Worm (Caenorhabditis elegans): ENCODE measurements around the gene K08D8.3.

Gene K08D8.3

DNA sequence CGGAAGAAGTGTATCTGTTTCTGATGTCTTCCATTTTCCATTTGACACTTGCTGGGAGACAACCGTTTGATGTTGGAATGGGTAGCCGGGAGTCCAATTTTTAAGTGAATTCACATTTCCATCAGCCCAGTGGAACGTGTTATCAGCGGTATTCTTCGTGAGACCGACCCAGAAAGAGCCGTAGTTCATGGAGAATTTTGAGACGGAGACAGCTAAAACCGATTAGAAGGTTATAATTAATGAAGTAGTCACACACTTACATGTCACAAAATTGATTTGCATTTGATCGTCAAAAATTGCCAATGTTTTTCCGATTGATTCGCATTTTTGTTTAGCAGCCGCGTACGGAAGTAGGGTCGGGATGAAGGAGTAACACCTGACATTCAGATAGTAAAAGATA is 37.1 kb downstream of the K08D8.3 start:
- TF ChIP-seq unc-86 (tag; optimal IDR thresholded peaks at IDR 0.05) = no peak
- no peak for TF ChIP-seq ttx-3 (tag; optimal IDR thresholded peaks at IDR 0.05)
- no peak for TF ChIP-seq unc-42 (tag; optimal IDR thresholded peaks at IDR 0.05)
- TF ChIP-seq sox-2 (GFP tag; IDR thresholded peaks at IDR 0.05) = no peak
- no peak for TF ChIP-seq elt-2 (tag; optimal IDR thresholded peaks at IDR 0.05)
- TF ChIP-seq unc-55 (GFP tag; optimal IDR thresholded peaks at IDR 0.05) = no peak
- no peak for TF ChIP-seq ceh-2 (tag; optimal IDR thresholded peaks at IDR 0.05)
- no peak for TF ChIP-seq hlh-8 (tag; optimal IDR thresholded peaks at IDR 0.05)
- no peak for TF ChIP-seq pqm-1 (tag; optimal IDR thresholded peaks at IDR 0.05)
- no peak for TF ChIP-seq npax-4 (tag; optimal IDR thresholded peaks at IDR 0.05)
- TF ChIP-seq ceh-45 (GFP tag; IDR thresholded peaks at IDR 0.05) = no peak
- TF ChIP-seq ceh-30 (tag; optimal IDR thresholded peaks at IDR 0.05) = no peak
- no peak for TF ChIP-seq unc-3 (GFP tag; conservative IDR thresholded peaks at IDR 0.05)
- no peak for TF ChIP-seq unc-3 (tag; optimal IDR thresholded peaks at IDR 0.05)
- no peak for TF ChIP-seq rnt-1 (tag; optimal IDR thresholded peaks at IDR 0.05)
- no peak for TF ChIP-seq Y22D7AL.16 (tag; optimal IDR thresholded peaks at IDR 0.05)
- TF ChIP-seq K09A11.1 (tag; optimal IDR thresholded peaks at IDR 0.05; ENCODE audit: insufficient read depth) = no peak
- no peak for TF ChIP-seq madf-2 (tag; optimal IDR thresholded peaks at IDR 0.05)
- TF ChIP-seq pha-4 (tag; optimal IDR thresholded peaks at IDR 0.05) = no peak
- TF ChIP-seq ahr-1 (tag; optimal IDR thresholded peaks at IDR 0.05) = no peak
- no peak for TF ChIP-seq ceh-48 (tag; optimal IDR thresholded peaks at IDR 0.05)

DNA sequence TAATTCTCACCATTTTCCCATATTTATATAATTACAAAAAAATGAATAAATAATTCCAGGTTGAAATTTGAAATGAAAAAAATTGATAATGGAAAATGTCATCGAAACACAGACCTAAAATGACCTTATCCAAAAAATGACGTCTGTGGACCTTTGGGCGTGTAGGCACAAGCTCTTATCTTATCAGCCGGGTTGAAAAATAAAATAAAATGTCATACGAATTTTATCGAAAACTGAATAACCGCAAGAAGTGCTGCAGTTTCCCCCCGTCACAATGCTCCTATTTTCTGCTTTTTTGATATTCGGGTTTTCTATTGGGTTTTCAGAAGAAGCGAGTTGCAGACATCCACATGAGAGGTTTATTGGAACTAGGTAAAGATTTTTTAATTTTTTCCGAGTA is 40.6 kb downstream of the K08D8.3 start, which contains the start of gene clec-186:
clec-186 (plus strand) TSS at position 226 of the 400 bp plus-strand sequence.
- TF ChIP-seq ceh-45 (GFP tag; IDR thresholded peaks at IDR 0.05) = no peak
- TF ChIP-seq pqm-1 (tag; optimal IDR thresholded peaks at IDR 0.05) = no peak
- TF ChIP-seq odd-2 (tag; optimal IDR thresholded peaks at IDR 0.05) = no peak
- TF ChIP-seq npax-4 (tag; optimal IDR thresholded peaks at IDR 0.05) = no peak
- peak; percentile 46 for TF ChIP-seq elt-2 (tag; optimal IDR thresholded peaks at IDR 0.05)
- TF ChIP-seq ceh-9 (tag; optimal IDR thresholded peaks at IDR 0.05) = no peak
- TF ChIP-seq nhr-232 (tag; optimal IDR thresholded peaks at IDR 0.05) = no peak
- no peak for TF ChIP-seq F13H6.1 (tag; optimal IDR thresholded peaks at IDR 0.05)

DNA sequence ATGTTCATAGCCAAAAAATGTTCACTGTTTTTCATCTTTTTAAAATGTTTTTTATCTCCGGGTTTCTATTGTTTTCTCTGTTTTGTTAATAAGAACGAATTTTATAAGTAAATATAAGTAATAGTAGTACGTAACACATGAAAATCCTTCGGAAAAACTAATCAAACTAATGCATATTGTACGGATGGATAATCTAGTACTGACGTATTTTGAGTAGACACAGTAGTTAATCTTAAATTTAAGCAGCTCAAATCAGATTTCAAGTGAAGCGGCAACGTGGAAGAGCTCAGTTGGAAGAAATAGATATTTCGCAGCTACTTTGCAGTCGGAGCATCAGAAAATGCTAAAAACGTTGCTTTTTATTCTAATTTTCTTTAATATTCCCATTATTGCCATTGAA is 46.7 kb downstream of the K08D8.3 start, which contains the start of gene gcy-18:
gcy-18 (plus strand) TSS at position 301 of the 400 bp plus-strand sequence.
- no peak for TF ChIP-seq elt-2 (tag; optimal IDR thresholded peaks at IDR 0.05)
- no peak for TF ChIP-seq unc-42 (tag; optimal IDR thresholded peaks at IDR 0.05)
- TF ChIP-seq hlh-8 (tag; optimal IDR thresholded peaks at IDR 0.05) = no peak

DNA sequence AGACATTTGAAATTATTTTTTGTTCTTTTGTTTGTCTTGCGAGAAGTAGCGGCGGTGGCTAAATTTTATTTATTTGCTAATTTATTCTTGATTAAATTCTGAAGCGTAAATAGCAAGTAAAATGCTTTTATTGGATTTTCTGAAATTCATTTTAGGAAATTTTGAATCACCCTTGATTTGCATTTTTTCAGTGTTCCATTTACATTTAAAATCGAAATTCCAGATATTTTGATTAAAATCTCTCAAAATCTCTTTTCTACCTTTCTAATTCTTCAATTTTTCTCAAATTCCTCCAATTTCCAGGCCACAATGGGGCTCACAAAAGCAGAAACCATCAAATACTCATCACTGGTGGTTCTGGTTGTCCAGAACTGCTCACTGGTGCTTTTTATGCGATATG is 51.2 kb downstream of the K08D8.3 start, which contains the start of gene nstp-5:
nstp-5 (plus strand) TSS at position 301 of the 400 bp plus-strand sequence.
- TF ChIP-seq ceh-45 (GFP tag; IDR thresholded peaks at IDR 0.05) = no peak
- TF ChIP-seq pha-2 (tag; optimal IDR thresholded peaks at IDR 0.05) = no peak
- TF ChIP-seq elt-2 (tag; optimal IDR thresholded peaks at IDR 0.05) = no peak
- no peak for TF ChIP-seq hlh-6 (tag; optimal IDR thresholded peaks at IDR 0.05)
- TF ChIP-seq unc-42 (tag; optimal IDR thresholded peaks at IDR 0.05) = no peak
- TF ChIP-seq elt-4 (tag; optimal IDR thresholded peaks at IDR 0.05) = no peak
- TF ChIP-seq pax-1 (tag; optimal IDR thresholded peaks at IDR 0.05) = no peak
- TF ChIP-seq pha-4 (tag; optimal IDR thresholded peaks at IDR 0.05) = no peak
- TF ChIP-seq madf-2 (tag; optimal IDR thresholded peaks at IDR 0.05) = no peak
- no peak for TF ChIP-seq rnt-1 (tag; optimal IDR thresholded peaks at IDR 0.05)
- TF ChIP-seq che-1 (tag; optimal IDR thresholded peaks at IDR 0.05) = no peak
- TF ChIP-seq eyg-1 (tag; optimal IDR thresholded peaks at IDR 0.05) = no peak

DNA sequence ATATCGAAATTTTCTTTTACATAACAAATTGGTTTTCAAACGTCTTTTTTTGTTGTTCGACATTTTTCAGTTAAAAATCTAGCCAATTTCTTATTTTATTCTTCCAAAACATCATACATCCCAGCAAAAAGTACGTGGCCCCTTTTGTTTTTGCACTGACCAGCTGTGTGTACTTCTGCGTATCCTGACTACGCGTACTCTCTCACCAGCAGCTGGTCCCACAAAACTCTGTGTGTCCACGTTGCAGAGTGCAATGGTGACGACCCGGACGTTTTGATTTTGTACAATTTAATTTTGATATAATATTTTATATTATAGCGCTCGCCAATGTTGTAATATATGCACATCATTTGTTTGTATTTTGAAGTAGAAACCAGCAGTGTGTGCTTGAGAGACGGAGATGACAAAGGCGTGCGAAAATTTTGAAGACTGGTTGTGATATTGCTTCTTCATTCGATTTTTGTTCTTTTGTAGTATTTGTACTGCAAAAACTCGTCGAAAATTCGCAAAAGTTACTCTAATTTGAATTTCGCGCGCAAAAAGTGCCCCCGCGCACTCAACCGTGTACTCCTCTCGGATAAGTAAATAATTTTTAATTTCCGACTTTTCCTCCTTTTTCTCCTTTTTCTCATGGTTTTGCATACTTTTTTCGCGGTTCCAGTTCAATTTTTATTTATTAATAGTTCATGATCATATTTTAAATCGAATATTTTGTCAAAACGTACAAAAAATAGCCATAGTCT is 51.9 kb downstream of the K08D8.3 start:
- TF ChIP-seq C38D4.7 (GFP tag; optimal IDR thresholded peaks at IDR 0.05) (no peak), ceh-19 (GFP tag; optimal IDR thresholded peaks at IDR 0.05) (no peak), ceh-24 (tag; optimal IDR thresholded peaks at IDR 0.05) (no peak), ztf-16 (tag; optimal IDR thresholded peaks at IDR 0.05) (no peak), ceh-31 (tag; optimal IDR thresholded peaks at IDR 0.05) (no peak), elt-2 (tag; optimal IDR thresholded peaks at IDR 0.05) (peak; percentile 38), nfya-1 (tag; optimal IDR thresholded peaks at IDR 0.05) (peak; percentile 14), hlh-8 (tag; optimal IDR thresholded peaks at IDR 0.05) (peak; percentile 37)

Data from whole organism, late embryonic.